Worm (Caenorhabditis elegans): ENCODE data around the gene Y55F3AM.11.
"Not testable (repeated sequence)": the region's sequence is repeated elsewhere in the genome, so short reads cannot be mapped to it uniquely, and the experiment has no call there.

Y55F3AM.11 gene

DNA sequence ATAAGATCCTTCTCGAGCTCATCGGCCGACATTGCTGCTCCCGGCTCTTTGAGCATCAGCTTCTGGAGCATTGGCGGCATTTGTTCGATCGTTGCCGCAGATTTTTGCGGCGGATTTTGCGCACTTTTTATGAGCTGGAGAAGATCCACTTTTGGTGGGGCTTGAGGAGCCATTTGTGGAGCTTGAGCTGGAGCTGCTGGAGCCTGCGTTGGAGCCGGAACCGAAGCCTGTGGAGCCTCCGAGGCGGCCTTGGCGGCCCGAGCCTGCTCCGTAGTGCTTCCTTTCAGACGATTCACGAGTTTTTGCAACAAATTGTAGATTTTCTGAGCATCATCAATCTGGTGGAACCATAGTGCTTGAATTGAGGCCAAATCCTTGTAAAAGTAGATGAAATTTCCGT is 9.8 kb upstream of the Y55F3AM.11 start:
- no peak for TF ChIP-seq gmeb-1 (tag; optimal IDR thresholded peaks at IDR 0.05)
- TF ChIP-seq ama-1 (optimal IDR thresholded peaks at IDR 0.05): no peak
- no peak for TF ChIP-seq lin-11 (tag; optimal IDR thresholded peaks at IDR 0.05)
- TF ChIP-seq sma-3 (GFP tag; optimal IDR thresholded peaks at IDR 0.05): no peak
- TF ChIP-seq snpc-4 (tag; optimal IDR thresholded peaks at IDR 0.05): no peak
- TF ChIP-seq unc-39 (tag; optimal IDR thresholded peaks at IDR 0.05): no peak
- TF ChIP-seq nhr-6 (tag; optimal IDR thresholded peaks at IDR 0.05): no peak
- no peak for TF ChIP-seq egl-27 (tag; optimal IDR thresholded peaks at IDR 0.05)
- TF ChIP-seq nhr-10 (tag; optimal IDR thresholded peaks at IDR 0.05): no peak
- no peak for TF ChIP-seq lin-39 (tag; optimal IDR thresholded peaks at IDR 0.05)
- TF ChIP-seq nhr-12 (tag; optimal IDR thresholded peaks at IDR 0.05): no peak

DNA sequence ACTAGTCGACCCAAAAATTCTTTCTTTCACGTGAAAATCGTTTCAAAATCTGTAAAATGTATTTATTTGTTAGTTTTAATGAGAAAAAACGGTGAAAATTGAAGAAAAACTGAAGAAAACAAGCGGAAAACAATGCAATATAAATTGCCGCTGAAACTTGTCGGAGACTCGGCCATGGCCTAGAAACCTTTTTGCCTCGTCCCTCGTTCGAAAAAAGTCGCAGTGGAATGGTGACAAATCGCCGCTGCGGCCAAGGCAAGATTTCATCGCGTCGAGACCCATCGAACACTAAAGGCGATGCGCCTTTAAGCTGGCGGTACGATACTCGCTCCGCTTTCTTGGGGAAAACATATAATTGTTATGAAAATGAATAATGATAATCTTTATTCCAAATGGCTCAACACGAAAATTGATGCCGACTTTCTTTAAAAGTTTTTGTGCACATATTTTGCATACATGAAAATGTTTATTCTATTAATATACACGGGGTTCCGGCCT is 7.5 kb upstream of the Y55F3AM.11 start, which contains the start of gene Y55F3AM.21:
TSS of gene Y55F3AM.21 (minus strand) at position 51 of the 498 bp plus-strand sequence.
- not testable (repeated sequence) for TF ChIP-seq aly-2 (tag; optimal IDR thresholded peaks at IDR 0.05); ztf-4 (tag; optimal IDR thresholded peaks at IDR 0.05); Y55F3AM.14 (GFP tag; optimal IDR thresholded peaks at IDR 0.05)

DNA sequence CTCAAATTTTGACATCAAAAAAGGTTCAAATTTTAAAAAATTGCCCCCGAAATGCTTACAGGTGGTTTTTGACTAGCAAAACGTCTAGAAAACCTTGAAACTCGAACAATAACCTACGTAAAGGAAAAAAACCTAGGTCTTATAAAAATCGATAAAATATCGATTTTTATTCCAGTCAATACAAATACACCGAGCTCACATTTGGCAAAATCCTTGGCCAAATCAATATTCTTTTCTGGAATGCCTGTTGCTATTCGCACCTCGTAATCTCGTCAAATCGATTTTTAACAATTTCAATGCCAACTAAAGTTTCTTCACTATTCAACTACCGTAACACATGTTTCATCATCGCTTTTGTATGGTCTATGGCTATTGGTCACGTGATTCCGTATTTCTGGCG is 2.8 kb upstream of the Y55F3AM.11 start:
- TF ChIP-seq lin-11 (tag; optimal IDR thresholded peaks at IDR 0.05) (no peak), F13H6.1 (tag; optimal IDR thresholded peaks at IDR 0.05) (no peak), dmd-4 (tag; optimal IDR thresholded peaks at IDR 0.05) (no peak), ztf-1 (GFP tag; conservative IDR thresholded peaks at IDR 0.05) (no peak), nhr-23 (tag; optimal IDR thresholded peaks at IDR 0.05) (no peak)

DNA sequence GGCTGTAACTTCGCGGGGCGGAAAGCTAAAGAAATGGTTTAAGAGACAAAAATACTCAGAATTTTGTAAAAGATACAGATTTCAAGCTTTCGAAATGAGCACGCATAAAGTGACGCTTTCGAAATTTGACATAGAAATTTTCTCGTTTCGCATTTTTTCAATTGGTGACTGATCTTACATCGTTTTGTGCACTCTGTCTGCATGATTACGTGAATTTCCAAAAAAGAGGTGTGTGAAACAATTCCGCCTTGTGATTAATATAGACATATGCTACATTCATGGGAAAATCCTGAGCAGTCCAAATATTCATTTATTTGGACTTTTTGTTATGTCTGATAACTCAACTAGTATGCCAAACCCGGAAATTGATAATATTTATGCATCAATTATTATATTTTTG is 1.5 kb upstream of the Y55F3AM.11 start, which contains the start of gene srx-12:
TSS of gene srx-12 (plus strand) at position 301 of the 400 bp plus-strand sequence.
- TF ChIP-seq snpc-4 (tag; optimal IDR thresholded peaks at IDR 0.05) (no peak), R02D3.7 (tag; optimal IDR thresholded peaks at IDR 0.05) (no peak), mab-5 (tag; optimal IDR thresholded peaks at IDR 0.05) (no peak), lin-11 (tag; optimal IDR thresholded peaks at IDR 0.05) (no peak), ama-1 (optimal IDR thresholded peaks at IDR 0.05) (no peak), lin-13 (GFP tag; optimal IDR thresholded peaks at IDR 0.05) (no peak)

DNA sequence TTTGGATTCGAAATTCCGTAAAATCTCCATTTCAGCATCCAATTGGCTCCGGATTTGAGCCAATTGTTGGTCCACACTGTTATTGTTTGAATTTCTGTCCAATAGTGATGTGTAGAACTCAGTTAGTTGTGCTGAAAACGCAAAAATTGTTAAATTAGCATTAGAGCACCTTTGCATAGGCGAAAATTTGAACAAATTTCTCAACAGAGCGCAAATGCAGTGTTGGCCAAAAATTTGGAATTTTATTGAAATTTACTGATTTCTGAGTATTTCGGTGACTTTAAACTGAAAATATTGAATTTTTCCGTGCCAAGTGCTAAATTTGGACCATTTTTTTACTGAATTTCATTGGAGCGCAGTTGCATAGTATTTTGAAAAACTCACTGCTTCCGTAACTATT is 3.6 kb downstream of the Y55F3AM.11 start:
- TF ChIP-seq crh-2 (tag; optimal IDR thresholded peaks at IDR 0.05): no peak
- no peak for TF ChIP-seq C34F6.9 (tag; optimal IDR thresholded peaks at IDR 0.05)
- no peak for TF ChIP-seq unc-55 (GFP tag; optimal IDR thresholded peaks at IDR 0.05)
- no peak for TF ChIP-seq R02D3.7 (tag; optimal IDR thresholded peaks at IDR 0.05)
- no peak for TF ChIP-seq dmd-4 (tag; optimal IDR thresholded peaks at IDR 0.05)
- TF ChIP-seq lin-11 (tag; optimal IDR thresholded peaks at IDR 0.05): no peak
- no peak for TF ChIP-seq sma-3 (GFP tag; optimal IDR thresholded peaks at IDR 0.05)
- no peak for TF ChIP-seq ceh-16 (tag; optimal IDR thresholded peaks at IDR 0.05)
- TF ChIP-seq sma-9 (GFP tag; optimal IDR thresholded peaks at IDR 0.05): no peak
- TF ChIP-seq sma-9 (tag; optimal IDR thresholded peaks at IDR 0.05): no peak
- no peak for TF ChIP-seq elt-3 (tag; optimal IDR thresholded peaks at IDR 0.05)
- TF ChIP-seq mab-5 (tag; optimal IDR thresholded peaks at IDR 0.05): no peak
- no peak for TF ChIP-seq ama-1 (optimal IDR thresholded peaks at IDR 0.05)

DNA sequence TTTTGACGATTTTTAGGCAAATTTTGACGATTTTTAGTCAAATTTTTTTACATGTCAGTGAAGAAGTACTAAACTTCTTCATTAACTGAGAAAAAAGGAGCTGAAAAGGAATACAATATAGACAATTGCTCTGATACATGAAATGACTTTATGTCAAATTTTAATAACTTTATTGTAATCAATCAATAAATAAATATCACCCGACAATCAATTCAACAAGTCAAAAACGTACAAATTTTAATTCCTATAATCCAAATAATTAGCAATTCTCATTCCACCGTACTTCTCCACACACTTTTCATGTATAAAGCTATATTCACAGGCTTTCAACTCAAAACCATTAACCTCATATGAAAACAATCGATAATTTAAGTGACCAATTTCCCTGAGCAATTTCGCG is 5.7 kb downstream of the Y55F3AM.11 start:
- TF ChIP-seq Y55F3AM.14 (GFP tag; optimal IDR thresholded peaks at IDR 0.05) (no peak), nhr-10 (tag; optimal IDR thresholded peaks at IDR 0.05) (no peak), nhr-11 (tag; optimal IDR thresholded peaks at IDR 0.05) (no peak), lin-11 (tag; optimal IDR thresholded peaks at IDR 0.05) (no peak), nhr-21 (tag; optimal IDR thresholded peaks at IDR 0.05) (no peak), aly-2 (tag; optimal IDR thresholded peaks at IDR 0.05) (no peak), egl-27 (tag; optimal IDR thresholded peaks at IDR 0.05) (no peak), zag-1 (tag; optimal IDR thresholded peaks at IDR 0.05) (no peak), skn-1 (tag; optimal IDR thresholded peaks at IDR 0.05) (no peak), sem-4 (tag; optimal IDR thresholded peaks at IDR 0.05) (no peak), alr-1 (tag; optimal IDR thresholded peaks at IDR 0.05) (no peak), ztf-11 (tag; optimal IDR thresholded peaks at IDR 0.05) (no peak), mbf-1 (tag; optimal IDR thresholded peaks at IDR 0.05) (no peak), unc-55 (GFP tag; optimal IDR thresholded peaks at IDR 0.05) (no peak), lin-13 (GFP tag; optimal IDR thresholded peaks at IDR 0.05) (no peak), nhr-129 (tag; optimal IDR thresholded peaks at IDR 0.05) (no peak), nhr-77 (tag; optimal IDR thresholded peaks at IDR 0.05) (no peak)
